Fruit fly (Drosophila melanogaster): ENCODE data around the gene Ir7e.
A peak's percentile ranks its signal among the peaks of the same experiment; 100 is the strongest.

Gene Ir7e

dm6 chrX:7901153-7902038 is 19.9 kb upstream of the Ir7e start, which contains the start of the genes RpS6 and bys (continued):
- TF ChIP-seq CG32772 (GFP tag; IDR thresholded peaks at IDR 0.05) (peak; percentile 58), sens-2 (GFP tag; IDR thresholded peaks at IDR 0.05) (0 out of 2 replicates have a peak, but pooled peaks have one; percentile 15), emc (GFP tag; optimal IDR thresholded peaks at IDR 0.05) (no peak), BtbVII (GFP tag; optimal IDR thresholded peaks at IDR 0.05) (peak; percentile 77), insv (GFP tag; optimal IDR thresholded peaks at IDR 0.05) (no peak), CG34422 (GFP tag; IDR thresholded peaks at IDR 0.05) (peak; percentile 51), CG6813 (GFP tag; optimal IDR thresholded peaks at IDR 0.05) (peak; percentile 51), disco-r (GFP tag; optimal IDR thresholded peaks at IDR 0.05) (peak; percentile 7), fu2 (GFP tag; optimal IDR thresholded peaks at IDR 0.05) (peak; percentile 12), Mrtf (GFP tag; IDR thresholded peaks at IDR 0.05) (no peak; the same call in 2 of the 3 replicates), CG17328 (GFP tag; IDR thresholded peaks at IDR 0.05) (peak; percentile 46; the same call in 1 of the 2 replicates), CG17361 (GFP tag; IDR thresholded peaks at IDR 0.05) (peak; percentile 82), sr (GFP tag; IDR thresholded peaks at IDR 0.05) (0 out of 3 replicates have a peak, but pooled peaks have one; percentile 37), dmrt11E (tag; optimal IDR thresholded peaks at IDR 0.05) (no peak), CG6765 (GFP tag; optimal IDR thresholded peaks at IDR 0.05) (peak; percentile 75), dmrt99B (tag; optimal IDR thresholded peaks at IDR 0.05) (peak; percentile 19), CG9215 (GFP tag; IDR thresholded peaks at IDR 0.05) (no peak; the same call in 1 of the 2 replicates), Gsc (GFP tag; IDR thresholded peaks at IDR 0.05) (no peak), CG17568 (GFP tag; optimal IDR thresholded peaks at IDR 0.05) (no peak), CG4707 (GFP tag; optimal IDR thresholded peaks at IDR 0.05) (peak; percentile 63), CG2678 (tag; optimal IDR thresholded peaks at IDR 0.05) (peak; percentile 35), CG32532 (GFP tag; IDR thresholded peaks at IDR 0.05) (peak; percentile 73), tna (GFP tag; IDR thresholded peaks at IDR 0.05; ENCODE audit: partially characterized antibody) (peak; percentile 68; the same call in 1 of the 2 replicates), crc (GFP tag; optimal IDR thresholded peaks at IDR 0.05) (no peak), HLH4C (GFP tag; IDR thresholded peaks at IDR 0.05; ENCODE audit: partially characterized antibody) (peak; percentile 73), CG4424 (GFP tag; optimal IDR thresholded peaks at IDR 0.05) (peak; percentile 39), CoRest (tag; optimal IDR thresholded peaks at IDR 0.05) (peak; percentile 57), trem (tag; optimal IDR thresholded peaks at IDR 0.05) (no peak), ranshi (GFP tag; IDR thresholded peaks at IDR 0.05) (peak; percentile 39), kay (GFP tag; optimal IDR thresholded peaks at IDR 0.05) (no peak), en (GFP tag; optimal IDR thresholded peaks at IDR 0.05) (no peak), Sox100B (GFP tag; optimal IDR thresholded peaks at IDR 0.05) (peak; percentile 61), Dad (GFP tag; optimal IDR thresholded peaks at IDR 0.05) (no peak), jigr1 (GFP tag; IDR thresholded peaks at IDR 0.05) (no peak), Atf3 (GFP tag; optimal IDR thresholded peaks at IDR 0.05) (no peak), pita (GFP tag; optimal IDR thresholded peaks at IDR 0.05) (no peak), CG1602 (GFP tag; optimal IDR thresholded peaks at IDR 0.05) (no peak), btn (GFP tag; optimal IDR thresholded peaks at IDR 0.05) (no peak), HLH54F (GFP tag; optimal IDR thresholded peaks at IDR 0.05) (peak; percentile 22), Ada2b (GFP tag; IDR thresholded peaks at IDR 0.05) (peak; percentile 40; the same call in 1 of the 2 replicates), Rfx (GFP tag; IDR thresholded peaks at IDR 0.05) (peak; percentile 79), croc (GFP tag; conservative IDR thresholded peaks at IDR 0.05) (no peak), CG12744 (GFP tag; optimal IDR thresholded peaks at IDR 0.05) (no peak), nerfin-1 (tag; optimal IDR thresholded peaks at IDR 0.05) (peak; percentile 22), yki (optimal IDR thresholded peaks at IDR 0.05) (no peak), gsb (GFP tag; IDR thresholded peaks at IDR 0.05) (peak; percentile 31), H15 (GFP tag; IDR thresholded peaks at IDR 0.05) (peak; percentile 58; the same call in 1 of the 3 replicates), dimm (GFP tag; IDR thresholded peaks at IDR 0.05) (no peak), tup (GFP tag; optimal IDR thresholded peaks at IDR 0.05) (peak; percentile 27), Hsf (GFP tag; optimal IDR thresholded peaks at IDR 0.05) (peak; percentile 33)
